Fruit fly (Drosophila melanogaster): ENCODE measurements around the gene CG17349.

Gene CG17349

DNA sequence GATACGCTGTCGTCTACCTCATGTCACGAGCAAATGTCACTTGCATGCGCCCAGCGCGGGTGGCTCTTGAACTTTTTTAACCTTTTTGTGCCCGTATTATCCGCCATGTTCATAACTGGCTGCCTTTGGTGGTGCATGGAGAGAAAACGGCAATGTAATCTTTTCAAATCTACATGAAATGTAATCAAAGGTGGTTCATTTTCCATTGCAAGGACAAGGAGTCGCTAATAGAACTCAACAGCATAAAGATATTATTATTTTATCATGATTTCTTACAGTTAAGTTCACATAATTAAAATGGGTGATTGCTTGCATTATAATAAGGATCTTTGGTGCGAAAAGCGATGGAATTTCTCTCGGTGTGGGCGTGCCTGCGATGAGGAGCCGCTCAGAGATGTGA is 27.5 kb upstream of the CG17349 start:
- TF ChIP-seq CG17801 (GFP tag; optimal IDR thresholded peaks at IDR 0.05; ENCODE audit: partially characterized antibody): no peak

DNA sequence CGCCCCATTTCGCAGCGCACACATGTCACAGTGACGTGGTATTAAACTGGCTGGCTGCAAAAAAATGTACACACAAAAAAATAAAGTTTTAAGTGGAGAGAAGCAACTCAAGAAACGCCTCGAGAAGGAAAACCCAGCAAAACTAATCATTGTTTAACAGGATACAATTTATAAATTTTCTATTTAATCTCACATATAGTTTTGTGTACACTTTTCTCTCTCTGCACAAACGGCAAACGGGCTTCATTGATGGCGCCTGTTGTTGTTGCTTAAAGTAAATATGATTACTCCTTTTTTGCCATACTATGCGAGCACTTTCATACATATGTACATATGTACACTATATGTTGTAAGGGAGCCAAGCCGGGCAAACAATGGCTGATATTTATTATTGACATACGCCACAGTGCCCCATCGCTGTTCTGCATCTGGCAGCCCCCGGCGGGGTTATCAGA is 12.2 kb upstream of the CG17349 start:
- no peak for TF ChIP-seq CG17801 (GFP tag; optimal IDR thresholded peaks at IDR 0.05; ENCODE audit: partially characterized antibody)

DNA sequence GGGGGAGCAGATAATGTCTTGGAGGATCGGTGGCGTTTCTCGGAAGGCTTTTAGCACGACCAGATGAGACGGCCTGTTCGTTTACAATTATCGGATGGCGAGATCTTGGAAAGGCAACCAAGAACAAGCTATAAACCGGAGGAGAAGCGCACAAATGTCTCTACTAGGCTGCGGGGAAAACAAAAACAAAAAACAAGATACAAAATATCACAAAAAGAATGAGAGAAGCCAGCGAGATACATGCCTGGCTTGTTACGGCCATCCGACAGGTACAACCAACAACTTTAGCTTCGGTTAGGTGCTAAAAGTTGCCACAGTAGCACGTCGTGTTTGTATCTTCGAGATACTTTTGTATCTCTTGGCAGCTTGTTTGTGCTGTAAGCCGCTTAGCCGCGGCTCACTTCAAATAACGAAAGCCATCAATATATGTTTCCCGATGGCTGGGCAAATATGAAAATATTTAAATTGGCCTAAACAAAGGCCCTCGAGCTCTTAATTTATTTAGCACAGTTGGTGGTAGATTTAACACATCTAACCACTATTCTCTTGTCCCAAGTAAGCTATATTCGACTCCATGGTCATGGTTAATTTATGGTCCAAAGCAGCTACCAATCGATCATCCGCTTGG is 10.3 kb upstream of the CG17349 start:
- no peak for TF ChIP-seq CG17801 (GFP tag; optimal IDR thresholded peaks at IDR 0.05; ENCODE audit: partially characterized antibody)

DNA sequence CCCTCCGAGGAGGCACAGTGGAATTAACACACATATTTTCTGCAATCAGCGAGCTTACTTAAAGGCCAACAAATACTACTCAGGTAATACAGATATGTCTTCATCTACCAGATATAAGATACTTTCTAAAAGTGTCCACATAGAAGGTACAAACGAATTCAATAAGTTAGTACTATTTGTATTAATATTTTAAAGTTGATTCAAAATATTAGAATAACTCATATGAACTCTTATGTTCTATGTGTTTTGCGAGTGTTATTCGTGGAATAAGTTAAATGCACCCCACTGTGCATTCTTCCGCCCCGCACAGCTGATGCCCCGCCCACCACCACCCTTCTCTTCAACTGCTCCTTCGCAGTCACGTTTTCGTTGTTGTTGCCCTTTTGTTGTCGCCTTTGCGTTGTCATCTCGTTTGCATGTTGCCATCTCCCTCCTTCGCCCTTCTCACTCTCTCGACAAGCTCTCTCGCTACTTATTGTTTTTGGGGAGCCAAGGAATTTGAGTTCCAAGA is 8.6 kb upstream of the CG17349 start:
- no peak for TF ChIP-seq CG17801 (GFP tag; optimal IDR thresholded peaks at IDR 0.05; ENCODE audit: partially characterized antibody)

DNA sequence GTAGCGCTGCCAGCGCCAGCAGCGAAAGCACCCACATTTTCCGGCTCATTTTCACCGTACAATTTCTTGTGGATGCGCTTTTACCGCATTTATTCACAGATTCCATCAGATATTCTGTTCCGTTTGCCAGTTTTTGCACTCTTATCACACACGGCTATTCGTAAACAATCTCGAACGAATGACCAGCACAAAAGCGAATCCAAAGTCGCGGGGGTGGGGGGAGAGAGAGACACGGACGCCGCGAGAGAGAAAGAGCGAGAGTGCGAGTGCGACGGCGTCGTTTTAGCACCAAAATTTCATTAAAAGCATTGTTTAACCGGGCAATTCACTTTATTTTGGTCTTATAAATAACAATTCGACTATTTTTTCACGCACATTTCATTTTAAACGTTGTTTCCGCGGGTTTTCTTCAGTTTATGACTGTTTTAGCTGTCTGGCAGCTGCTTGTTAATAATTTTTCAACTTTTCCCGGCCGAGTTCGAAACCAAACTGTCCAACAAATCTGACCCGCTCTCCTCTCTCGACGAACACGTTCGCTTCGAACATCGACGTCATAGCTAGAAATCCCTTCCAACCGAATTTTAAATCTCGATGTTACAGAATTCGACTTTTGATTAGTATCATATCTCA is 7.4 kb upstream of the CG17349 start, which contains the start of gene dnt:
Gene dnt, minus strand, starts transcription at position 494 of the 630 bp plus-strand sequence.
- no peak for TF ChIP-seq CG17801 (GFP tag; optimal IDR thresholded peaks at IDR 0.05; ENCODE audit: partially characterized antibody)

DNA sequence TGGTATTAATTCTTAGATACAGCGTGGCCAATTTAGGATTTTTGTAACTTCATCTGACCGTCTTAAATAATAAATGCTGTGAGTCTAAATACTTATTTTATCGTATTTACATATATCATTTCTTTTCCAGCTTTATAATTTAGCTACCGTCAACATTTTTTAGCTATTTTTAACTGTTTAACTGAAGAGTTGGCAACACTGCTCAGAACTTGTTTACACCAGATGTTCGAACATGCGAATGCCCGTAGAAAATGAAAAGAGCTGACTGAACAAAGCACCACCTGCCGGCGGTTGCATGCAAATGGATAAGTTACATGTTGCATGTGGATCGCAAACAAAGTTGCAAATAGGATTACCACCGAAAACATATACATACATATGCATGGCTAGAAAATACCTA is 6.7 kb upstream of the CG17349 start:
- TF ChIP-seq CG17801 (GFP tag; optimal IDR thresholded peaks at IDR 0.05; ENCODE audit: partially characterized antibody): no peak

DNA sequence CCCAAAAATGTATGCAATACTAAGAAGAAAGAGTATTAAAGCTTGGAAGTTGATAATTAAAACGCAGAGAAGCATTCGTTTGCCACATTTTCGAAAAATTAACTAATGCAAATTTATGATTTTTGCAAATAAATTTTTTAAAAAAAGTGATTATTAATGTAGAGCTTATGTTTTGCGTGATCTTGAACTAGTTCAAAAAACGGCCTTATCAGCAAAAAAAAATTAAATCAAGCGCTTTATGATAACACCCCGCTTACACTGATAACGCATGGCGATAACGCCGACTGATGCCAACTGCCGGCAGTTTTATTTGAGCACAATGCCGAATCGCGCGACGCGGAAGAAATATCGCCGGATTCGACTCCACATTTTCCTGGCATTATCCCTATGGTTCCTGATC is 6.2 kb upstream of the CG17349 start, which contains the start of gene CG13086:
Gene CG13086, plus strand, starts transcription at position 301 of the 400 bp plus-strand sequence.
- TF ChIP-seq CG17801 (GFP tag; optimal IDR thresholded peaks at IDR 0.05; ENCODE audit: partially characterized antibody): no peak

DNA sequence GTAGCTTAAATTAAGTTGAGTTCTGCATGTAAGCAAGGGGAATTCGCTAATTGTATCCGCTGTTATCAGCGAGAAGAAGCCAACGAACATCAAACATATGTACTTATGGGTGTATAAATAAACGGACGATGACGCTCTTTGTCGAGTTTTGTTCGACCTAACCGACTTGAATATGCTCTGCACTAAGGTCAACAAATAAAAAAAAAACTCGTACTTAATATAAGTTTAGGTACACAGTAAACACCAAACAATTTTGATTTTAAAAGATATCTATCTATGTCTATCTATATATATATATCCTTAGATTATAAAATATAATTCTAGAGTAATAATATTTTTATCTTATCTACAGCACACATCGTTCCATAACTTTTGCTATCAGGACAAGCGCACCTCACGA is 5.6 kb upstream of the CG17349 start:
- no peak for TF ChIP-seq CG17801 (GFP tag; optimal IDR thresholded peaks at IDR 0.05; ENCODE audit: partially characterized antibody)

DNA sequence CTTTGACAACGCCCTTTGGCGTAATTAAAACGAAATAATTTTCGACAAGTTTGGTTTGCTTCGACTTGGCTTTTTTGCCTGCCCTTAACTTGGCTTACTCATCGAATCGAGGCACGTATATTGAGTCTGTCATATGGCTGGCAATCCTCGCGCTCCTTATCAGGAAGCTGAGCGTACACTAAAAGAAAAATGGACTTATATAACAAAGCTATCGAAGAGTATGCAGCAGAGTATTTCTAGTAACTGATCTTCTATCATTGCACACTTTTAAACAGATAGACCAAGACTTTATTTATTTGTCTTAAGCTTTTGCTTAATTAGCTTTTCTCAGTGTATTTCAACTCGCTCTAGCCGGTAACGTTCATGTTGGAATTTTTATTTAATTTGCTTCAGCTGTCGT is 3.9 kb upstream of the CG17349 start:
- no peak for TF ChIP-seq CG17801 (GFP tag; optimal IDR thresholded peaks at IDR 0.05; ENCODE audit: partially characterized antibody)

DNA sequence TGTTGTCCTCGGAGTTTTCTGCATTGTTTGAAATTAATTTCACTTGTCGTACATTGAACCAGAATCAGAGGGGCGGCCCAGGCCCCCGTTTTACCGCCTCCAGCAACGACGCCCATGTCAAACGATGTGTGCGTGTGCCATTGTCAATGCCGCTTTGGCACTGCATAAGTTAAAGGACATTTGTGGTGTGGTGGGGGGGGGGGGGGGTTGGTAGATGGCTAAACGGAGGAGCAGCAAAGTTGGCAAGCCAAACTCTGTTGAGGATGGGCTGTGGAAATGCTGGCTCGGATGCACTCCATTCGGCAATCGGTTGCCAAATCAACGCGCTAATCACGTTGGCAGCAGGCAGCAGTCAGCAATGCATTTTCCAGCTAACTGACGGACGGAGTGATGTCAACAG is 3.5 kb upstream of the CG17349 start:
- no peak for TF ChIP-seq CG17801 (GFP tag; optimal IDR thresholded peaks at IDR 0.05; ENCODE audit: partially characterized antibody)

DNA sequence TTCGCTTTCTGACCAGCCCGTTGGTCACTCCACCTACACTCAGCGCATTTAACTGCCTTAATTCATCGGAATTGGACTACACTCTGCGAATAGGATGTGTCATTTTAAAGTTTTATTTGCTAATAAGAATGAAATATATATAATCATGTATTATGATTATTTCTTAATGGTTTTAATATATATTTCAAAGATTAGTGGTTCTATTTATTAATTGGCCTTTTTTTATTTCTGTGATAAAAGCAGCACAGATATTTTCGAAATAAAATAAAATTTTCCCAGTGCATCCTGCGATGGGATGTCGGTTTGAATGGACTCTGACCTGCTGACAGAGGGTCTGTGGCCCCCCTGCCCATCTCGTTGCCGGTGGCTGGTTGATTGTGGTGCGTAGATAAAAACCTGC is 3.6 kb downstream of the CG17349 start:
- no peak for TF ChIP-seq CG17801 (GFP tag; optimal IDR thresholded peaks at IDR 0.05; ENCODE audit: partially characterized antibody)

DNA sequence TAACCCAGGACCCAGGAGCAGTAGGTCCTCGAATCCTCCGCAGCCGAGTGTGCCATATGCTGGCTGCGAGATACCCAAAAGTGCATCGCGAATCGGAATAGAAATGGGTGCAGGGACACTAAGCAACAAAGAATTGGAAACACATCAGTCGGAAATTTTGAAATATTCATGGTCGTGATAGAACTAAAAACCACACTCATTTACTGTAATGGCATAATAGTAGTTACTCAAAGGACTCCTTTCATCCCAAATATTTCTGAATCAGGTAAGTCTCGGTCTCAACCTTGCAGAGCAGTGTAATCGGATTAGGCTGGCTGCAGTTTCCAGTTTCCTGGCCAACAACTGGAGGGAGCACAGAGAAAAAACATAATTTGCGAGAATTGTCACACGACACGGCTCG is 5.9 kb downstream of the CG17349 start:
- TF ChIP-seq CG17801 (GFP tag; optimal IDR thresholded peaks at IDR 0.05; ENCODE audit: partially characterized antibody): no peak

DNA sequence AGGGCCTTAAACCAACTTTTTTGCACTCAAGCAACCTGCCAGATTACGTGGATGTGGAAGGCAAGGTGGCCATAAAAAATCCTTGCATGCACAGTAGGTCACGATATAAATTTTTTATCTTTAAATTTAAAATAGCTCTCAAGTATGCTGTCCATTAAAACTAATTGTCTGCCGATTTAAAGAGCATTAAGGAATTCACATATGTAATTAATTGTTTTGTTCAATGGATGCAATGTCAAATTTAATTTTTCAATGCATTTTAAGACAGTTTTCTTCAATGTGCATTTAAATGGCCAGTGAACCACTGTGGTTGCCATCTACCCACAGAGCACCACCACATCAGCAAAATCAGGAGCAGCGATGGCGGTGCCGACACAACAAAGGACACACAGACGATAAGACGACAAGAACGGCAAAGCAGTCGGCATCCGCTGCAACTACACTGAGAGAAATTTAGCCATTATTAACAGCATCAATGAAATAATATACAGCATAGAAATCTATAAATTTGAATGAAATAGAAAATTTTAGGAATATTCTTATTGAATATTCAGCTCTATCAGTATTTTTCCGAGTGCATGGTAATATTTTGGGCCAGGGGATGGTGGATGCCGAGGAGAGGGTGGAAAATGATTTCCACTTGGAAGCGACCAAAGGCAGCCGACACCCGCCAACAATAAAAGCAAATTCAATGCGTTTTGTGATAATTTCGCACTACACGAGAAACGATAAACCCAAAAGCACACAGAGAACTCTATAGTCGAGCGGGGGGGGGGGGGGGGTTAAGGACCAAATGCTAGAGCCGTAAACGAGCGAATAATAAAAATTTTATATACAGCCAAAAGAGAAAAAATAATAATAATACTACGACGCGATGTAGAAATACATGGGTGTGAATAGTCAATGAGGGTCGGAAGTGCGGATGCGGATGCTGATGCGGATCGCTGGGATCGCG is 7.2 kb downstream of the CG17349 start:
- TF ChIP-seq CG17801 (GFP tag; optimal IDR thresholded peaks at IDR 0.05; ENCODE audit: partially characterized antibody): no peak

DNA sequence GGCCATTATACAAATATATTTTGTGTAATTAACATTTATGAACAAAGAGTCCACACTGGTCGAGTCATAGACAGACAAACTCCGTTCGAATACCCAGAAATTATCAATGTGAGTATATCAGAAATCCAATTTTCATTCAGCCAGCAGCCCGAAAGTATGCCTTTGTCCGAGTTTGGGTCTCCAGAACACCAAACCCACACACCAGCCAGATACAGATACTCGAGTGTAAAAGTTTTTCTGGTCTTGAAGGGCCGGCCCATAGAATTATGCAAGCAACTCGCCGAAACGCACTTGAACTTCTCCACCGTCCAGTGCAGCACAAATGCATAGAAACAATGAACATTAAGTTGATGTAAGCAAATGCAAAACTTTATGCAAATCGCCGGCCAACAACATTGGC is 8.4 kb downstream of the CG17349 start:
- TF ChIP-seq CG17801 (GFP tag; optimal IDR thresholded peaks at IDR 0.05; ENCODE audit: partially characterized antibody): no peak

DNA sequence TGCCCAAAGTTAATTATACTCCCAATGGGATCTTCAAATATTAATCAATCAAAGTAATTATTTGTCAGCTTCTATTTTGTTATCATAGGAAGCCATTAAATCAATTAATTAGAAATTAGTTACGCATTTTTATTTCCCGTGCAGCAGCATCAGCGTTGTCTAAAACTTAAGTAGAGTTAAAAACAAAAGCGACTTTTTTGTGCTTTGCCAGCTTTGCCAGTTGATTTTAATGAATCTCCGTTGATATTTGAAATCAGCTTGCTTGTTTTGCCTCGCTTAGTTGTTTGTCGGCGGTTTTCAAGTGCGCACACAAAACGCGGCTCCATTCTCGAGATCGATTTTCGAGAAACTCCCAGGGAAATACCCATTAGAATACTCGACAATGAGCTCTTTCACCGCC is 10.4 kb downstream of the CG17349 start, which contains the start of gene CG17350:
Gene CG17350, plus strand, starts transcription at position 301 of the 400 bp plus-strand sequence.
- TF ChIP-seq CG17801 (GFP tag; optimal IDR thresholded peaks at IDR 0.05; ENCODE audit: partially characterized antibody): no peak
